Worm (Caenorhabditis elegans) whole organism, midembryonic: ENCODE measurements around the gene srd-51.

ENCODE experiments used
- T22C8.4 ChIP-seq: fragments of 200-800 bp; sonication (Bioruptor generic); IDR thresholded peaks from 2 replicates; pipeline ENCODE4 v1.3.6; 2022; ENCODE audit warnings: missing genetic modification characterization, missing compliant biosample characterization
- cog-1 ChIP-seq: sonication (generic microtip); optimal IDR thresholded peaks from 2 replicates; lab custom pipeline; 2016; ENCODE audit warnings: missing genetic modification characterization, missing compliant biosample characterization
- flt-1 ChIP-seq: fragments of 200-800 bp; sonication (Bioruptor generic); IDR thresholded peaks from 2 replicates; pipeline ENCODE4 v1.3.6; 2022; ENCODE audit warnings: missing genetic modification characterization, missing compliant biosample characterization
- klf-2 ChIP-seq: fragments of 200-800 bp; sonication (Bioruptor generic); conservative IDR thresholded peaks from 2 replicates; pipeline ENCODE4 v1.3.6; 2022; ENCODE audit warnings: missing genetic modification reagents, missing genetic modification characterization, missing compliant biosample characterization
- med-1 ChIP-seq: sonication (generic microtip); optimal IDR thresholded peaks from 2 replicates; lab custom pipeline; 2017; ENCODE audit warnings: missing genetic modification characterization, mild to moderate bottlenecking, missing compliant biosample characterization, antibody characterized with exemption, missing genetic modification reagents; ENCODE audit not compliant: insufficient read depth
- ref-1 ChIP-seq: fragments of 200-800 bp; sonication (Bioruptor generic); conservative IDR thresholded peaks from 2 replicates; pipeline ENCODE4 v1.3.6; 2022; ENCODE audit warnings: missing genetic modification reagents, missing genetic modification characterization, missing compliant biosample characterization
- tab-1 ChIP-seq: fragments of 200-800 bp; sonication (Bioruptor generic); IDR thresholded peaks from 2 replicates; pipeline ENCODE4 v1.3.6; 2022; ENCODE audit warnings: missing genetic modification characterization, missing compliant biosample characterization
- ztf-23 ChIP-seq: fragments of 200-800 bp; sonication (Bioruptor generic); IDR thresholded peaks from 2 replicates; pipeline ENCODE4 v1.3.6; 2022; ENCODE audit warnings: missing genetic modification reagents, missing genetic modification characterization, missing compliant biosample characterization
- ztf-29 ChIP-seq: fragments of 200-800 bp; sonication (Bioruptor generic); IDR thresholded peaks from 2 replicates; pipeline ENCODE4 v1.3.6; 2022; ENCODE audit warnings: missing genetic modification reagents, missing genetic modification characterization, missing compliant biosample characterization

DNA sequence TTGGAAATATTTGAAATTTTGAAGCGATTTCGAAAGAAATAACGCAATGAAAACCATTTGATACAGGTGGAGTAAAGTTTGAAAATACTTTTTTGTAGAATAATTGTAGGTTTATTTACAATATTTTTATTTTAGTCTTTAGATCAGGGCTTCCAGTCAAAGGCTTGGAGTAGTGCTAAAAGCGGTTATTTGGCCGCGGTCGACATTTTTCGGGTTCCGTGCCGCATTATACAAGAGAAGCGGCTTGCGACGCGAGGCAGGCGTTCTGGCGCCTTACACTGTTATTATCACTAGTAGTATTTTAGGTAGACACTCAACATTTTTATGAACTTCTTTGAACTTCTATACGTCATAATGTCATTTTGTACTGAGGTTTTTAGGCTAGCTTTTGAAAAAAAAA, 21.8 kb upstream of the srd-51 start:
- no peak for TF ChIP-seq ref-1 (GFP tag; lab: Robert Waterston, UW)
- TF ChIP-seq flt-1 (GFP tag; lab: Robert Waterston, UW): no peak
- TF ChIP-seq ztf-23 (GFP tag; lab: Robert Waterston, UW): no peak
- no peak for TF ChIP-seq cog-1
- no peak for TF ChIP-seq tab-1 (GFP tag; lab: Robert Waterston, UW)
- no peak for TF ChIP-seq ztf-29 (GFP tag; lab: Robert Waterston, UW)
- TF ChIP-seq klf-2 (GFP tag; lab: Robert Waterston, UW): no peak
- TF ChIP-seq T22C8.4: no peak
- no peak for TF ChIP-seq med-1 (GFP tag; lab: Kevin White, UChicago)
